Worm (Caenorhabditis elegans) whole organism, early embryonic: ENCODE data around the gene znf-622.

Experiments used
- B0310.2 ChIP-seq: sonication (generic microtip); optimal IDR thresholded peaks from 2 replicates; lab custom pipeline; 2016; ENCODE audit warnings: mild to moderate bottlenecking, missing genetic modification characterization, missing compliant biosample characterization
- F13C5.2 ChIP-seq: sonication (generic microtip); optimal IDR thresholded peaks from 2 replicates; lab custom pipeline; 2017; ENCODE audit warnings: mild to moderate bottlenecking, missing genetic modification characterization, inconsistent platforms, missing compliant biosample characterization
- ama-1 ChIP-seq: fragments of 150-350 bp; optimal IDR thresholded peaks from 2 replicates; lab custom pipeline; 2014
- ceh-13 ChIP-seq: fragments of 200-800 bp; sonication (Bioruptor generic); optimal IDR thresholded peaks from 2 replicates; lab custom pipeline; 2018; ENCODE audit warnings: mild to moderate bottlenecking, missing genetic modification characterization, missing compliant biosample characterization
- ceh-36 ChIP-seq: sonication (generic microtip); optimal IDR thresholded peaks from 2 replicates; lab custom pipeline; 2016; ENCODE audit warnings: missing genetic modification characterization, inconsistent platforms, missing compliant biosample characterization
- ets-7 ChIP-seq: sonication (generic microtip); optimal IDR thresholded peaks from 2 replicates; lab custom pipeline; 2016; ENCODE audit warnings: missing genotype, missing genetic modification characterization, missing compliant biosample characterization
- flt-1 ChIP-seq: fragments of 200-800 bp; sonication (Bioruptor generic); IDR thresholded peaks from 2 replicates; pipeline ENCODE4 v1.3.6; 2022; ENCODE audit warnings: missing genetic modification characterization, missing compliant biosample characterization
- hmg-4 ChIP-seq: fragments of 200-800 bp; sonication (Bioruptor generic); optimal IDR thresholded peaks from 2 replicates; lab custom pipeline; 2018; ENCODE audit warnings: mild to moderate bottlenecking, missing genetic modification characterization, missing compliant biosample characterization
- hnd-1 ChIP-seq: sonication (generic microtip); optimal IDR thresholded peaks from 2 replicates; lab custom pipeline; 2016; ENCODE audit warnings: missing genetic modification characterization, missing compliant biosample characterization
- sea-1 ChIP-seq: fragments of 200-800 bp; sonication (Bioruptor generic); conservative IDR thresholded peaks from 2 replicates; pipeline ENCODE4 v1.3.6; 2022; ENCODE audit warnings: missing genetic modification characterization, missing compliant biosample characterization
- tbx-37 ChIP-seq: fragments of 200-800 bp; sonication (Bioruptor generic); conservative IDR thresholded peaks from 2 replicates; pipeline ENCODE4 v1.3.6; 2022; ENCODE audit warnings: missing genetic modification reagents, missing genetic modification characterization, missing compliant biosample characterization
- tra-4 ChIP-seq: sonication (generic microtip); optimal IDR thresholded peaks from 2 replicates; lab custom pipeline; 2017; ENCODE audit warnings: missing genetic modification characterization, missing compliant biosample characterization

ce11 chrIII:6350424-6350823 lies 31.0 kb upstream of the znf-622 start:
- TF ChIP-seq flt-1 (GFP tag; lab: Robert Waterston, UW) (no peak), hnd-1 (tag; lab: Kevin White, UChicago) (no peak), ets-7 (tag; lab: Kevin White, UChicago) (no peak), B0310.2 (tag; lab: Kevin White, UChicago) (no peak), ama-1 (no peak), tra-4 (tag; lab: Kevin White, UChicago) (no peak), ceh-13 (GFP tag; lab: Kevin White, UChicago) (no peak), F13C5.2 (no peak), sea-1 (GFP tag; lab: Robert Waterston, UW) (no peak), hmg-4 (no peak), tbx-37 (GFP tag; lab: Robert Waterston, UW) (no peak), ceh-36 (no peak)
